Fruit fly (Drosophila melanogaster): ENCODE results near the gene CG14262.

CG14262 gene

DNA sequence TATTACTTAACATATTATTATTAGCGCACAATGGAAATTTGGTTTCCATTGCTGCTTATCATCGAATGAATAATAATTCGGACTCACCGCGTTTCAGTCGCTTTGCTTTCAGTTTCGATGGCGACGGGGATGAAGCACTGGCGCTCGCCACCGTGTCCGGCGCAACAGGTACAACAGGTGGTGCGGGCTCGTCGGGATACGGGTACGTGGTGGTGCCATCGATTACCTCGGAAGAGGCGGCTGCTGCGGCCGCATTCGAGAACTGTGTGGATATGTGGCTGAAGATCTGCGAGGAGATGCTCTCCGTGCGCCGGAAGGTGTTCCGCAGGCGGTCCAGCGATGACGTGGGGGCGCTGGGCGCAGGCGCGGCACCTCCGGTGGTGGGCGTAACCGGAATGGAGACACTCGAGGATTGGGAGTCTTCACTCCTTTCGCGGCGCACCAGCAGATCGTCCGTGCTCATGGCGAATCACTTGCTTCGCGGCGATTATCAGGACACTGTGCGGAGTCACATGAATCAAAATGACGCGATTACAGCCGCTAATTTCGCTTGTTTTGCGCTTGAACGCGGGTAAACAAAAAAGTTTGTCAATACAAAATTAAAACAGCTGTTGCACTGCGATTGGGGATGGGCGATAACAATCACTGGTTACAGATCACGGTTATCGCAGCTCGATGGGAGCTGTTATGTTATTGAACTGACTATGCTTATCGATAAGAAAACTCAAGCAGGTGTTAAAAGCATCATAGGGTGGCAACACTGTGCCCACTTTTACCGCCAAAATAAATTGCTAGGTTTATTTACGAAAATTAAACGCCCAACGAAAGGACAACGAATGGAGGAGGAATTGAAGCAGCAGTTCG lies 26.6 kb downstream of the CG14262 start, which contains the start of the genes CG31064 and PolA2 (continued):
- TF ChIP-seq CG32767 (GFP tag; IDR thresholded peaks at IDR 0.05) = no peak
- peak; percentile 15 for TF ChIP-seq CG15601 (tag; optimal IDR thresholded peaks at IDR 0.05)
- no peak for TF ChIP-seq CkIIα-i1 (GFP tag; IDR thresholded peaks at IDR 0.05)
- no peak for TF ChIP-seq usp (GFP tag; optimal IDR thresholded peaks at IDR 0.05)
- no peak for TF ChIP-seq CG6175 (GFP tag; IDR thresholded peaks at IDR 0.05)
- TF ChIP-seq CoRest (tag; optimal IDR thresholded peaks at IDR 0.05) = peak; percentile 22
- TF ChIP-seq cad (GFP tag; optimal IDR thresholded peaks at IDR 0.05) = no peak
- TF ChIP-seq Kr (GFP tag; optimal IDR thresholded peaks at IDR 0.05) = no peak
- no peak for TF ChIP-seq Hr39 (optimal IDR thresholded peaks at IDR 0.05)
- TF ChIP-seq NC2β (GFP tag; optimal IDR thresholded peaks at IDR 0.05) = no peak
- no peak for TF ChIP-seq CG3065 (GFP tag; optimal IDR thresholded peaks at IDR 0.05)
- TF ChIP-seq CG34376 (GFP tag; optimal IDR thresholded peaks at IDR 0.05) = peak; percentile 6
- peak; percentile 77 for TF ChIP-seq CG7963 (GFP tag; IDR thresholded peaks at IDR 0.05; ENCODE audit: partially characterized antibody)
- TF ChIP-seq Nf-YB (GFP tag; optimal IDR thresholded peaks at IDR 0.05) = no peak
- no peak for TF ChIP-seq CG5245 (GFP tag; optimal IDR thresholded peaks at IDR 0.05)
- TF ChIP-seq croc (GFP tag; conservative IDR thresholded peaks at IDR 0.05) = no peak
- TF ChIP-seq CG9727 (GFP tag; optimal IDR thresholded peaks at IDR 0.05) = no peak
- no peak for TF ChIP-seq CG11696 (GFP tag; IDR thresholded peaks at IDR 0.05)
- TF ChIP-seq Trl (optimal IDR thresholded peaks at IDR 0.05) = no peak
- TF ChIP-seq Trl (GFP tag; optimal IDR thresholded peaks at IDR 0.05) = no peak
- TF ChIP-seq Oli (tag; optimal IDR thresholded peaks at IDR 0.05) = no peak
- TF ChIP-seq Deaf1 (tag; optimal IDR thresholded peaks at IDR 0.05) = no peak
- TF ChIP-seq sens (GFP tag) = peak; percentile 72
- TF ChIP-seq Xrp1 (GFP tag; IDR thresholded peaks at IDR 0.05) = peak; percentile 29; the same call in 1 of the 2 replicates
- peak; percentile 89 to 97 for TF ChIP-seq crp (GFP tag; optimal IDR thresholded peaks at IDR 0.05)
- no peak for TF ChIP-seq twi (tag; optimal IDR thresholded peaks at IDR 0.05)
- TF ChIP-seq z (GFP tag; IDR thresholded peaks at IDR 0.05) = no peak
- peak; percentile 43 for TF ChIP-seq CG2712 (tag; optimal IDR thresholded peaks at IDR 0.05)
- TF ChIP-seq CG6254 (GFP tag; optimal IDR thresholded peaks at IDR 0.05) = no peak
- no peak for TF ChIP-seq Lpt (GFP tag; optimal IDR thresholded peaks at IDR 0.05)
- no peak for TF ChIP-seq CG12104 (GFP tag; optimal IDR thresholded peaks at IDR 0.05)
- no peak for TF ChIP-seq en (GFP tag; optimal IDR thresholded peaks at IDR 0.05)
- no peak for TF ChIP-seq CG10209 (GFP tag; optimal IDR thresholded peaks at IDR 0.05)
- no peak for TF ChIP-seq Bteb2 (GFP tag; optimal IDR thresholded peaks at IDR 0.05)
- TF ChIP-seq trh (GFP tag; optimal IDR thresholded peaks at IDR 0.05) = no peak
- TF ChIP-seq gsb (GFP tag; IDR thresholded peaks at IDR 0.05) = no peak
- no peak for TF ChIP-seq ab (GFP tag; optimal IDR thresholded peaks at IDR 0.05)
- no peak for TF ChIP-seq wor (GFP tag; IDR thresholded peaks at IDR 0.05)
- no peak for TF ChIP-seq emc (GFP tag; optimal IDR thresholded peaks at IDR 0.05)
- peak; percentile 35 for TF ChIP-seq CG4617 (GFP tag; optimal IDR thresholded peaks at IDR 0.05; ENCODE audit: borderline replicate concordance)
- TF ChIP-seq CG17186 (GFP tag; optimal IDR thresholded peaks at IDR 0.05) = no peak
- no peak for TF ChIP-seq CG11085 (GFP tag; IDR thresholded peaks at IDR 0.05)
- TF ChIP-seq CG15269 (tag; optimal IDR thresholded peaks at IDR 0.05) = no peak
- peak; percentile 2 for TF ChIP-seq caup (GFP tag; optimal IDR thresholded peaks at IDR 0.05; ENCODE audit: severe bottlenecking)
- TF ChIP-seq CG6791 (GFP tag; IDR thresholded peaks at IDR 0.05; ENCODE audit: partially characterized antibody) = peak; percentile 85
- no peak for TF ChIP-seq Atf-2 (GFP tag; optimal IDR thresholded peaks at IDR 0.05)
- TF ChIP-seq CTCF (GFP tag; optimal IDR thresholded peaks at IDR 0.05) = peak; percentile 14
- no peak for TF ChIP-seq CG1603 (tag; optimal IDR thresholded peaks at IDR 0.05)
- TF ChIP-seq scrt (GFP tag; optimal IDR thresholded peaks at IDR 0.05) = peak; percentile 90
- TF ChIP-seq chinmo (GFP tag; IDR thresholded peaks at IDR 0.05; ENCODE audit: partially characterized antibody) = peak; percentile 95
- no peak for TF ChIP-seq CG18619 (GFP tag; optimal IDR thresholded peaks at IDR 0.05)
